Worm (Caenorhabditis elegans): ENCODE results near the gene seb-3.

- no peak for TF ChIP-seq unc-130 (GFP tag; optimal IDR thresholded peaks at IDR 0.05)
- TF ChIP-seq dpff-1 (tag; optimal IDR thresholded peaks at IDR 0.05), result no peak
- TF ChIP-seq B0261.1 (tag; optimal IDR thresholded peaks at IDR 0.05), result no peak
- TF ChIP-seq K12H6.12 (tag; optimal IDR thresholded peaks at IDR 0.05), result no peak
- no peak for TF ChIP-seq ztf-3 (GFP tag; optimal IDR thresholded peaks at IDR 0.05)
- no peak for TF ChIP-seq ztf-6 (GFP tag; IDR thresholded peaks at IDR 0.05)
- no peak for TF ChIP-seq aptf-3 (GFP tag; IDR thresholded peaks at IDR 0.05)
- TF ChIP-seq him-1 (tag; optimal IDR thresholded peaks at IDR 0.05), result no peak
- no peak for TF ChIP-seq snpc-3.4 (tag; optimal IDR thresholded peaks at IDR 0.05)
- no peak for TF ChIP-seq F49E8.2 (tag; optimal IDR thresholded peaks at IDR 0.05; ENCODE audit: insufficient read depth)
- no peak for TF ChIP-seq F37B4.10 (GFP tag; IDR thresholded peaks at IDR 0.05)
These were observed 22.1 kb upstream of the seb-3 start, which contains the start of gene slc-25A18.1 for ce11 chrX:15003891-15004550.

Data from whole organism, young adult.